Worm (Caenorhabditis elegans) whole organism, young adult: ENCODE data around the gene W02F12.2.

Experiments
- B0035.1 ChIP-seq: sonication (generic microtip); optimal IDR thresholded peaks from 2 replicates; lab custom pipeline; 2016; ENCODE audit warnings: missing genetic modification characterization, mild to moderate bottlenecking, missing compliant biosample characterization, missing genotype, missing genetic modification reagents
- C06A6.2 ChIP-seq: fragments of 200-800 bp; sonication (Bioruptor generic); conservative IDR thresholded peaks from 2 replicates; pipeline ENCODE4 v1.3.6; 2022; ENCODE audit warnings: missing genetic modification characterization, missing compliant biosample characterization
- F23B12.7 ChIP-seq: sonication (generic microtip); optimal IDR thresholded peaks from 2 replicates; lab custom pipeline; 2017; ENCODE audit warnings: missing genetic modification characterization, mild to moderate bottlenecking, missing compliant biosample characterization, antibody characterized with exemption, moderate library complexity; ENCODE audit not compliant: insufficient read depth
- F49E8.2 ChIP-seq: sonication (generic microtip); optimal IDR thresholded peaks from 3 replicates; lab custom pipeline; 2017; ENCODE audit warnings: missing genetic modification characterization, mild to moderate bottlenecking, missing compliant biosample characterization, antibody characterized with exemption, moderate library complexity; ENCODE audit not compliant: insufficient read depth
- aptf-2 ChIP-seq: fragments of 200-800 bp; sonication (Bioruptor generic); conservative IDR thresholded peaks from 2 replicates; pipeline ENCODE4 v1.3.6; 2022; ENCODE audit warnings: missing genetic modification reagents, missing genetic modification characterization, missing compliant biosample characterization
- dpff-1 ChIP-seq: sonication (generic microtip); optimal IDR thresholded peaks from 2 replicates; lab custom pipeline; 2017; ENCODE audit warnings: mild to moderate bottlenecking, missing genetic modification characterization, missing compliant biosample characterization
- dpl-1 ChIP-seq: fragments of 150-350 bp; optimal IDR thresholded peaks from 2 replicates; lab custom pipeline; 2014; ENCODE audit warnings: missing biosample characterization, missing genetic modification reagents, missing genetic modification characterization
- hrde-1 ChIP-seq: sonication (generic microtip); optimal IDR thresholded peaks from 2 replicates; lab custom pipeline; 2016; ENCODE audit warnings: missing genetic modification characterization, mild to moderate bottlenecking, missing compliant biosample characterization, moderate library complexity, missing genotype, missing genetic modification reagents, borderline replicate concordance
- pha-4 ChIP-seq: fragments of 150-350 bp; sonication (generic microtip); optimal IDR thresholded peaks from 2 replicates; lab custom pipeline; 2014; ENCODE audit warnings: missing biosample characterization, missing genetic modification reagents, missing genetic modification characterization
- sptf-2 ChIP-seq: fragments of 200-800 bp; sonication (Bioruptor generic); optimal IDR thresholded peaks from 2 replicates; lab custom pipeline; 2018; ENCODE audit warnings: mild to moderate bottlenecking, missing genetic modification characterization, missing compliant biosample characterization

ce11 chrV:6705367-6705766 is 7.9 kb upstream of the W02F12.2 start:
- TF ChIP-seq aptf-2 (GFP tag; lab: Robert Waterston, UW) (no peak), B0035.1 (tag; lab: Kevin White, UChicago) (no peak), F49E8.2 (no peak), dpff-1 (tag; lab: Kevin White, UChicago) (no peak), F23B12.7 (tag; lab: Kevin White, UChicago) (no peak), hrde-1 (tag; lab: Kevin White, UChicago) (no peak), sptf-2 (GFP tag; lab: Kevin White, UChicago) (no peak), C06A6.2 (GFP tag; lab: Robert Waterston, UW) (no peak), pha-4 (tag; lab: Kevin White, UChicago) (no peak), dpl-1 (GFP tag; lab: Kevin White, UChicago) (no peak)
